Worm (Caenorhabditis elegans): ENCODE measurements around the gene C25E10.10.

- TF ChIP-seq ces-1 (GFP tag; optimal IDR thresholded peaks at IDR 0.05) (no peak), lsy-2 (tag; optimal IDR thresholded peaks at IDR 0.05) (no peak), unc-39 (tag; optimal IDR thresholded peaks at IDR 0.05) (no peak), sptf-1 (tag; optimal IDR thresholded peaks at IDR 0.05) (no peak), snpc-4 (tag; optimal IDR thresholded peaks at IDR 0.05) (no peak), lin-32 (GFP tag; optimal IDR thresholded peaks at IDR 0.05) (no peak), hlh-1 (tag; optimal IDR thresholded peaks at IDR 0.05) (no peak)
Observed at ce11 chrV:9056253-9056652, at the start of gene C25E10.10.

Measured in whole organism, mixed stage, embryonic.